Worm (Caenorhabditis elegans): ENCODE results near the gene dao-6.

ce11 chrIII:9694474-9694873 is 41.5 kb downstream of the dao-6 start, which contains the start of gene set-3:
- no peak for TF ChIP-seq sem-4 (tag; optimal IDR thresholded peaks at IDR 0.05)
- TF ChIP-seq mdl-1 (tag; optimal IDR thresholded peaks at IDR 0.05): no peak
- no peak for TF ChIP-seq snpc-4 (tag; optimal IDR thresholded peaks at IDR 0.05)
- TF ChIP-seq ama-1 (optimal IDR thresholded peaks at IDR 0.05): no peak
- TF ChIP-seq elt-1 (tag; optimal IDR thresholded peaks at IDR 0.05): no peak
- TF ChIP-seq F13H6.1 (tag; optimal IDR thresholded peaks at IDR 0.05): no peak
- no peak for TF ChIP-seq lin-11 (tag; optimal IDR thresholded peaks at IDR 0.05)
- no peak for TF ChIP-seq ceh-82 (tag; optimal IDR thresholded peaks at IDR 0.05)
- TF ChIP-seq blmp-1 (tag; optimal IDR thresholded peaks at IDR 0.05; ENCODE audit: insufficient read depth): no peak
- TF ChIP-seq fos-1 (tag; optimal IDR thresholded peaks at IDR 0.05): no peak
- TF ChIP-seq skn-1 (tag; optimal IDR thresholded peaks at IDR 0.05): no peak
- TF ChIP-seq elt-3 (tag; optimal IDR thresholded peaks at IDR 0.05): no peak
- no peak for TF ChIP-seq zag-1 (tag; optimal IDR thresholded peaks at IDR 0.05)
- no peak for TF ChIP-seq unc-39 (tag; optimal IDR thresholded peaks at IDR 0.05)

Data from whole organism, L2 larva.